Fruit fly (Drosophila melanogaster): ENCODE measurements around the gene ich.

ich gene

DNA sequence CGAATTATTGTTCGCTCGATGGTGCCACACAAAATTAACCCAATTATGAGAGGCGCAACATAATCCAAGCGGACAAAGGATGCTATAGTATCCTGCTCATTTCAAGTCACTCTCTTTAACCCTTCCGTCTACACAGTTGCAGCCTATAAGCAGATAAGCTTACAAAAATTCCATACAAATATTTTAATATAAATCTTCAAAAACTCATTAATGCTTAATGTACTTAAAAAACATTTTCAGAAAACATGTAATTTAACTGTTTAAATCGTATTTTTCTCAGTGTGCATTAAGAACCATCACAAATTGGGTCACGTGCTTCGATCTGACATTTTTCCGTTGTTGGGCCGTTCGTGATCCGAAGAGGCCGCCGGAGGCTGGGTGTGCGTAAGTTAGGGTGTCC lies 6.0 kb upstream of the ich start:
- no peak for TF ChIP-seq CG7045 (GFP tag; optimal IDR thresholded peaks at IDR 0.05)
- TF ChIP-seq cic (GFP tag; optimal IDR thresholded peaks at IDR 0.05) = no peak
- TF ChIP-seq CG33017 (tag; optimal IDR thresholded peaks at IDR 0.05) = no peak
- TF ChIP-seq pad (GFP tag; optimal IDR thresholded peaks at IDR 0.05) = no peak
- no peak for TF ChIP-seq CG1620 (GFP tag; optimal IDR thresholded peaks at IDR 0.05)
- no peak for TF ChIP-seq tj (GFP tag; optimal IDR thresholded peaks at IDR 0.05)
- TF ChIP-seq toe (GFP tag; optimal IDR thresholded peaks at IDR 0.05) = no peak
- TF ChIP-seq cnc (optimal IDR thresholded peaks at IDR 0.05) = no peak
- TF ChIP-seq CG5204 (GFP tag; optimal IDR thresholded peaks at IDR 0.05) = no peak
- no peak for TF ChIP-seq CG14711 (tag; optimal IDR thresholded peaks at IDR 0.05)
- no peak for TF ChIP-seq Mnt (GFP tag; optimal IDR thresholded peaks at IDR 0.05)
- no peak for TF ChIP-seq kay (GFP tag; ENCODE audit: borderline replicate concordance)

dm6 chr3R:8966598-8966997 lies 3.8 kb upstream of the ich start:
- TF ChIP-seq ovo (GFP tag; optimal IDR thresholded peaks at IDR 0.05) (no peak), CG7045 (GFP tag; optimal IDR thresholded peaks at IDR 0.05) (no peak), Mnt (GFP tag; optimal IDR thresholded peaks at IDR 0.05) (no peak), kay (GFP tag; ENCODE audit: borderline replicate concordance) (no peak), CG14711 (tag; optimal IDR thresholded peaks at IDR 0.05) (no peak), bab1 (GFP tag; optimal IDR thresholded peaks at IDR 0.05) (no peak), CG5204 (GFP tag; optimal IDR thresholded peaks at IDR 0.05) (no peak), toe (GFP tag; optimal IDR thresholded peaks at IDR 0.05) (no peak), Clk (GFP tag; optimal IDR thresholded peaks at IDR 0.05) (no peak), cnc (optimal IDR thresholded peaks at IDR 0.05) (no peak), CG33017 (tag; optimal IDR thresholded peaks at IDR 0.05) (no peak), pad (GFP tag; optimal IDR thresholded peaks at IDR 0.05) (no peak)

DNA sequence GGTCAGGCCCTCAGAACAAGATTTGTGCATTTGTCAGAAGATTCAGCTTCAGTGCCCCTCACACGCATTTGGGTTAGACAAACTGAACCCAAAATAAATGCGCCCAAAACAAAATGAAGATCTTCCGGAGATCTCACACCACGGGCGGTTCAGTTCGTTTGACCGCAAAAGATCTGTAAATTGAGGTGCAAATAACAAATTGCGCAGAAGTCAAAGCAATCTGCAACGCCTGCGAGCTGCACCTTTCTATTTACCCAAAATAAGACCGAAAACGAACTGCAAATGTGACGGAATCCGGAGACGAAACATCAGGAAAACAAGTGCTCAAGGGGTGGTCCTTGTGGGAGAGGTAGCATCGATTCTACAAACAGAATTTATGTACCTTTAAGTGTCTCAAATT lies 2.7 kb upstream of the ich start:
- TF ChIP-seq CG33017 (tag; optimal IDR thresholded peaks at IDR 0.05) (no peak), Clk (GFP tag; optimal IDR thresholded peaks at IDR 0.05) (no peak), toe (GFP tag; optimal IDR thresholded peaks at IDR 0.05) (no peak), ovo (GFP tag; optimal IDR thresholded peaks at IDR 0.05) (no peak), CG14711 (tag; optimal IDR thresholded peaks at IDR 0.05) (no peak), Mnt (GFP tag; optimal IDR thresholded peaks at IDR 0.05) (no peak), kay (GFP tag; ENCODE audit: borderline replicate concordance) (no peak), CG5204 (GFP tag; optimal IDR thresholded peaks at IDR 0.05) (no peak), cnc (optimal IDR thresholded peaks at IDR 0.05) (no peak), CG7101 (tag; optimal IDR thresholded peaks at IDR 0.05) (no peak), tj (GFP tag; optimal IDR thresholded peaks at IDR 0.05) (no peak), Hr96 (GFP tag; optimal IDR thresholded peaks at IDR 0.05) (no peak), Crg-1 (GFP tag; optimal IDR thresholded peaks at IDR 0.05) (no peak)

dm6 chr3R:8963756-8964342 lies 1.0 kb upstream of the ich start:
- TF ChIP-seq Hr96 (GFP tag; optimal IDR thresholded peaks at IDR 0.05) (no peak), bab1 (GFP tag; optimal IDR thresholded peaks at IDR 0.05) (no peak), pad (GFP tag; optimal IDR thresholded peaks at IDR 0.05) (no peak), CG11617 (GFP tag; optimal IDR thresholded peaks at IDR 0.05) (no peak), Mnt (GFP tag; optimal IDR thresholded peaks at IDR 0.05) (no peak), CG14711 (tag; optimal IDR thresholded peaks at IDR 0.05) (no peak), tj (GFP tag; optimal IDR thresholded peaks at IDR 0.05) (no peak), CG5204 (GFP tag; optimal IDR thresholded peaks at IDR 0.05) (no peak), Clk (GFP tag; optimal IDR thresholded peaks at IDR 0.05) (no peak), cic (GFP tag; optimal IDR thresholded peaks at IDR 0.05) (no peak), CG1620 (GFP tag; optimal IDR thresholded peaks at IDR 0.05) (no peak), kay (GFP tag; ENCODE audit: borderline replicate concordance) (no peak), CG33017 (tag; optimal IDR thresholded peaks at IDR 0.05) (no peak)

DNA sequence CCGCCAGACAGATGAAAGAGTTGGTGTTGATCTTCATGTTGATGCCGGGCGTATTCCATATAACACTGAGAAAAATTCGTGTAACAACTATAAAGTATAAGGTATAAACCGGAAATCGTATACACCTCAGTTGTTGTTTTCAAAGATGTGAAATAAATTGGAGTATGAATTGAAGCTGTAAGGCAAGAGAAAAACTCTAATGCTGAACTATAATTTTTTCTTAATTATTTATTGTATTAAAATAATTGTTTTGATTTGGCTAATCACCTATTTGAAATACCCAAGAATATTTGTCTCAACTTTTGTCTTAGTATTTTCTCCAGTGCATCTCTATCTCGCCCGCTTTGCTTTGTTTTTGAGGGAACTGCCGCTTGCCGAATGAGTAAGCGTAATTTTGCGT lies 2.5 kb downstream of the ich start:
- TF ChIP-seq Hr96 (GFP tag; optimal IDR thresholded peaks at IDR 0.05) (no peak), Crg-1 (GFP tag; optimal IDR thresholded peaks at IDR 0.05) (no peak), CG5204 (GFP tag; optimal IDR thresholded peaks at IDR 0.05) (no peak), pad (GFP tag; optimal IDR thresholded peaks at IDR 0.05) (no peak), cic (GFP tag; optimal IDR thresholded peaks at IDR 0.05) (no peak), CG33017 (tag; optimal IDR thresholded peaks at IDR 0.05) (no peak), CG1620 (GFP tag; optimal IDR thresholded peaks at IDR 0.05) (no peak), CG12768 (GFP tag; optimal IDR thresholded peaks at IDR 0.05) (no peak), CG11617 (GFP tag; optimal IDR thresholded peaks at IDR 0.05) (no peak), toe (GFP tag; optimal IDR thresholded peaks at IDR 0.05) (no peak), Mnt (GFP tag; optimal IDR thresholded peaks at IDR 0.05) (no peak), cnc (optimal IDR thresholded peaks at IDR 0.05) (no peak), Clk (GFP tag; optimal IDR thresholded peaks at IDR 0.05) (no peak), tj (GFP tag; optimal IDR thresholded peaks at IDR 0.05) (no peak), ovo (GFP tag; optimal IDR thresholded peaks at IDR 0.05) (no peak), CG7045 (GFP tag; optimal IDR thresholded peaks at IDR 0.05) (no peak), kay (GFP tag; ENCODE audit: borderline replicate concordance) (no peak), CG7101 (tag; optimal IDR thresholded peaks at IDR 0.05) (no peak), CG14711 (tag; optimal IDR thresholded peaks at IDR 0.05) (no peak)

DNA sequence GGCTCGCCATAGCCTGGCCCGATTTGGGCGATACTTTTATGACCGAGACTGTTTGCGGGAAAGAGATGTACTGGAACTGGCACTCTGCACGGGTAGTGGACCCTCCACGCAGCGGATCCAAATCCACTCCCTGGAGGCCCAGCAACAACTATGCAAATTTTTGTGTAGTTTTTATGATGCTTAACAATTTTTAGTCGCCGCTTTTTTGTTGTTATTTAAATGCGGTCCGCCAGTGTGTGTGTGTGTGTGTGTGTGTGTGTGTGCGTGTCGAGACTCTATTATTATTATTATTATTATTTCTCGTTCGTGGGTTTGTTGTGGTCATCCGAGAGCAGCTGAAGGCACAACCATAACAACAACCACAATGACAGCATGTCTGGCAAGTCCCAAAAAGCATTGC lies 3.7 kb downstream of the ich start:
- TF ChIP-seq pad (GFP tag; optimal IDR thresholded peaks at IDR 0.05) (no peak), CG33017 (tag; optimal IDR thresholded peaks at IDR 0.05) (no peak), CG5204 (GFP tag; optimal IDR thresholded peaks at IDR 0.05) (no peak), ovo (GFP tag; optimal IDR thresholded peaks at IDR 0.05) (no peak), cnc (optimal IDR thresholded peaks at IDR 0.05) (no peak), toe (GFP tag; optimal IDR thresholded peaks at IDR 0.05) (no peak), CG12768 (GFP tag; optimal IDR thresholded peaks at IDR 0.05) (no peak), bab1 (GFP tag; optimal IDR thresholded peaks at IDR 0.05) (no peak), Mnt (GFP tag; optimal IDR thresholded peaks at IDR 0.05) (no peak), Hr96 (GFP tag; optimal IDR thresholded peaks at IDR 0.05) (no peak), CG1620 (GFP tag; optimal IDR thresholded peaks at IDR 0.05) (no peak), cic (GFP tag; optimal IDR thresholded peaks at IDR 0.05) (no peak), tj (GFP tag; optimal IDR thresholded peaks at IDR 0.05) (no peak), CG7101 (tag; optimal IDR thresholded peaks at IDR 0.05) (no peak), kay (GFP tag; ENCODE audit: borderline replicate concordance) (no peak)
